Fruit fly (Drosophila melanogaster) whole organism, embryonic: ENCODE data around the gene CG32440.
A peak's percentile ranks its signal among the peaks of the same experiment; 100 is the strongest.

ENCODE experiments used
- ATbp ChIP-seq: fragments of 200-800 bp; sonication (Bioruptor generic); optimal IDR thresholded peaks from 2 replicates; lab custom pipeline; 2017; ENCODE audit warnings: missing biosample characterization, mild to moderate bottlenecking, missing genetic modification characterization, missing genetic modification reagents
- BEAF-32 ChIP-seq: fragments of 200-800 bp; sonication (Bioruptor generic); optimal IDR thresholded peaks from 3 replicates; lab custom pipeline; 2017; ENCODE audit warnings: missing biosample characterization, missing genetic modification characterization, mild to moderate bottlenecking, moderate library complexity, missing genetic modification reagents
- Bgb ChIP-seq: fragments of 200-800 bp; sonication (Bioruptor generic); IDR thresholded peaks from 2 replicates; pipeline ENCODE4 v1.3.6; 2022; ENCODE audit warnings: missing biosample characterization, missing genetic modification characterization; ENCODE audit not compliant: partially characterized antibody
- CG10267 ChIP-seq: fragments of 200-800 bp; sonication (Bioruptor generic); optimal IDR thresholded peaks from 2 replicates; lab custom pipeline; 2018; ENCODE audit warnings: missing biosample characterization, mild to moderate bottlenecking, missing genetic modification characterization, moderate library complexity
- CG10274 ChIP-seq: fragments of 200-800 bp; sonication (Bioruptor generic); optimal IDR thresholded peaks from 3 replicates; lab custom pipeline; 2017; ENCODE audit warnings: missing biosample characterization, mild to moderate bottlenecking, missing genetic modification characterization
- CG10959 ChIP-seq: fragments of 200-800 bp; sonication (Bioruptor generic); IDR thresholded peaks from 2 replicates; pipeline ENCODE4 v1.3.6; 2022; ENCODE audit warnings: missing biosample characterization, missing genetic modification characterization
- CG11504 ChIP-seq: fragments of 200-800 bp; sonication (Bioruptor generic); optimal IDR thresholded peaks from 3 replicates; lab custom pipeline; 2019; ENCODE audit warnings: missing biosample characterization, mild to moderate bottlenecking, missing genetic modification characterization, moderate library complexity
- CG13296 ChIP-seq: fragments of 200-800 bp; sonication (Bioruptor generic); optimal IDR thresholded peaks from 3 replicates; lab custom pipeline; 2018; ENCODE audit warnings: missing biosample characterization, mild to moderate bottlenecking, missing genetic modification characterization
- CG13894 ChIP-seq: fragments of 200-800 bp; sonication (Bioruptor generic); optimal IDR thresholded peaks from 3 replicates; lab custom pipeline; 2018; ENCODE audit warnings: missing biosample characterization, mild to moderate bottlenecking, missing genetic modification characterization, moderate library complexity
- CG15514 ChIP-seq: fragments of 200-800 bp; sonication (Bioruptor generic); optimal IDR thresholded peaks from 3 replicates; lab custom pipeline; 2017; ENCODE audit warnings: missing biosample characterization, missing genetic modification characterization, mild to moderate bottlenecking, moderate library complexity, missing genetic modification reagents
- CG16815 ChIP-seq: fragments of 200-800 bp; sonication (Bioruptor generic); optimal IDR thresholded peaks from 3 replicates; lab custom pipeline; 2017; ENCODE audit warnings: missing biosample characterization, mild to moderate bottlenecking, missing genetic modification characterization
- CG17912 ChIP-seq: fragments of 200-800 bp; sonication (Bioruptor generic); optimal IDR thresholded peaks from 2 replicates; lab custom pipeline; 2018; ENCODE audit warnings: missing biosample characterization, mild to moderate bottlenecking, missing genetic modification characterization
- CG18011 ChIP-seq: fragments of 200-800 bp; sonication (Bioruptor generic); optimal IDR thresholded peaks from 2 replicates; lab custom pipeline; 2017; ENCODE audit warnings: missing biosample characterization, missing genetic modification characterization, mild to moderate bottlenecking, moderate library complexity, missing genotype
- CG18476 ChIP-seq: fragments of 200-800 bp; sonication (Bioruptor generic); optimal IDR thresholded peaks from 2 replicates; lab custom pipeline; 2016; ENCODE audit warnings: missing biosample characterization, mild to moderate bottlenecking, missing genetic modification characterization
- CG18764 ChIP-seq: fragments of 200-800 bp; sonication (Bioruptor generic); optimal IDR thresholded peaks from 3 replicates; lab custom pipeline; 2016; ENCODE audit warnings: missing biosample characterization, missing genetic modification characterization
- CG4404 ChIP-seq: fragments of 200-800 bp; sonication (Bioruptor generic); IDR thresholded peaks from 2 replicates; pipeline ENCODE4 v1.3.6; 2022; ENCODE audit warnings: missing biosample characterization, missing genetic modification characterization
- CG5180 ChIP-seq: fragments of 200-800 bp; sonication (Bioruptor generic); optimal IDR thresholded peaks from 3 replicates; lab custom pipeline; 2017; ENCODE audit warnings: missing biosample characterization, missing genetic modification characterization, mild to moderate bottlenecking, moderate library complexity, missing genetic modification reagents
- CG5953 ChIP-seq: fragments of 200-800 bp; sonication (Bioruptor generic); IDR thresholded peaks from 2 replicates; pipeline ENCODE4 v1.3.6; 2022; ENCODE audit warnings: missing biosample characterization, missing genetic modification characterization
- CG6654 ChIP-seq: fragments of 200-800 bp; sonication (Bioruptor generic); optimal IDR thresholded peaks from 2 replicates; lab custom pipeline; 2017; ENCODE audit warnings: missing biosample characterization, mild to moderate bottlenecking, missing genetic modification characterization
- CG6813 ChIP-seq: fragments of 200-800 bp; sonication (Bioruptor generic); optimal IDR thresholded peaks from 2 replicates; lab custom pipeline; 2017; ENCODE audit warnings: missing biosample characterization, missing genetic modification characterization, mild to moderate bottlenecking, moderate library complexity, missing genetic modification reagents
- CG7556 ChIP-seq: fragments of 200-800 bp; sonication (Bioruptor generic); optimal IDR thresholded peaks from 2 replicates; lab custom pipeline; 2017; ENCODE audit warnings: missing biosample characterization, mild to moderate bottlenecking, missing genetic modification characterization
- CG7928 ChIP-seq: fragments of 200-800 bp; sonication (Bioruptor generic); optimal IDR thresholded peaks from 2 replicates; lab custom pipeline; 2017; ENCODE audit warnings: missing biosample characterization, mild to moderate bottlenecking, missing genetic modification characterization
- CG8944 ChIP-seq: fragments of 200-800 bp; sonication (Bioruptor generic); optimal IDR thresholded peaks from 3 replicates; lab custom pipeline; 2016; ENCODE audit warnings: missing biosample characterization, missing genetic modification characterization
- CTCF ChIP-seq: fragments of 200-800 bp; sonication (Bioruptor generic); optimal IDR thresholded peaks from 2 replicates; lab custom pipeline; 2017; ENCODE audit warnings: missing biosample characterization, mild to moderate bottlenecking, missing genetic modification characterization, moderate library complexity
- E2f2 ChIP-seq: fragments of 200-800 bp; sonication (Bioruptor generic); IDR thresholded peaks from 2 replicates; pipeline ENCODE4 v1.3.6; 2022; ENCODE audit warnings: missing biosample characterization, missing genetic modification characterization
- Eip74EF ChIP-seq, 2 experiments: fragments of 200-800 bp in 1 of 2; fragments of >200 bp in 1 of 2; sonication (Bioruptor generic) in 1 of 2; optimal IDR thresholded peaks; 2 replicates each; lab custom pipeline; 2017 to 2019; ENCODE audit warnings: missing biosample characterization in 2 of 2, missing genetic modification characterization in 2 of 2, mild to moderate bottlenecking in 1 of 2, moderate library complexity in 1 of 2
- HLH3B ChIP-seq: fragments of 200-800 bp; sonication (Bioruptor generic); IDR thresholded peaks from 2 replicates; pipeline ENCODE4 v1.3.6; 2022; ENCODE audit warnings: missing biosample characterization, missing genetic modification characterization
- HLHmδ ChIP-seq: fragments of 200-800 bp; sonication (Bioruptor generic); optimal IDR thresholded peaks from 2 replicates; lab custom pipeline; 2018; ENCODE audit warnings: missing biosample characterization, mild to moderate bottlenecking, missing genetic modification characterization, moderate library complexity
- Hand ChIP-seq: fragments of 200-800 bp; sonication (Bioruptor generic); optimal IDR thresholded peaks from 2 replicates; lab custom pipeline; 2017; ENCODE audit warnings: mild to moderate bottlenecking, missing biosample characterization, missing genetic modification reagents, missing genetic modification characterization
- Hr39 ChIP-seq: fragments of >200 bp; optimal IDR thresholded peaks from 2 replicates; lab custom pipeline; 2017
- Nf-YB ChIP-seq: fragments of 200-800 bp; sonication (Bioruptor generic); optimal IDR thresholded peaks from 3 replicates; lab custom pipeline; 2019; ENCODE audit warnings: missing biosample characterization, mild to moderate bottlenecking, missing genetic modification characterization, moderate library complexity
- Six4 ChIP-seq: fragments of 200-800 bp; sonication (Bioruptor generic); optimal IDR thresholded peaks from 2 replicates; lab custom pipeline; 2016; ENCODE audit warnings: missing biosample characterization, missing genetic modification characterization
- abd-A ChIP-seq: fragments of 200-800 bp; sonication (Bioruptor generic); optimal IDR thresholded peaks from 3 replicates; lab custom pipeline; 2019; ENCODE audit warnings: missing biosample characterization, mild to moderate bottlenecking, missing genetic modification characterization, moderate library complexity
- en ChIP-seq: fragments of 200-800 bp; sonication (Bioruptor generic); optimal IDR thresholded peaks from 2 replicates; lab custom pipeline; 2016; ENCODE audit warnings: missing biosample characterization, missing genetic modification characterization
- fd96Cb ChIP-seq: fragments of 200-800 bp; sonication (Bioruptor generic); optimal IDR thresholded peaks from 2 replicates; lab custom pipeline; 2018; ENCODE audit warnings: missing biosample characterization, mild to moderate bottlenecking, missing genetic modification characterization, moderate library complexity
- grn ChIP-seq: fragments of 200-800 bp; sonication (Bioruptor generic); optimal IDR thresholded peaks from 3 replicates; lab custom pipeline; 2017; ENCODE audit warnings: missing biosample characterization, missing genetic modification characterization
- kay ChIP-seq: fragments of 200-800 bp; sonication (Bioruptor generic); optimal IDR thresholded peaks from 2 replicates; lab custom pipeline; 2016; ENCODE audit warnings: missing biosample characterization, missing genetic modification characterization
- lab ChIP-seq: fragments of 200-800 bp; sonication (Bioruptor generic); optimal IDR thresholded peaks from 3 replicates; lab custom pipeline; 2017; ENCODE audit warnings: missing biosample characterization, missing genetic modification characterization, mild to moderate bottlenecking, moderate library complexity, missing genetic modification reagents
- lilli ChIP-seq: fragments of 200-800 bp; sonication (Bioruptor generic); optimal IDR thresholded peaks from 3 replicates; lab custom pipeline; 2016; ENCODE audit warnings: missing biosample characterization, missing genetic modification characterization
- oc ChIP-seq: fragments of 200-800 bp; sonication (Bioruptor generic); optimal IDR thresholded peaks from 2 replicates; lab custom pipeline; 2018; ENCODE audit warnings: missing biosample characterization, mild to moderate bottlenecking, missing genetic modification characterization, moderate library complexity
- org-1 ChIP-seq: fragments of 200-800 bp; sonication (Bioruptor generic); optimal IDR thresholded peaks from 2 replicates; lab custom pipeline; 2017; ENCODE audit warnings: missing biosample characterization, missing genetic modification characterization
- otp ChIP-seq: fragments of 200-800 bp; sonication (Bioruptor generic); IDR thresholded peaks from 3 replicates; pipeline ENCODE4, ENCODE4 v1.3.6; 2022; ENCODE audit warnings: missing biosample characterization, missing genetic modification characterization
- pan ChIP-seq, 4 experiments: fragments of >200 bp in 3 of 4; fragments of 200-800 bp in 1 of 4; sonication (Bioruptor generic) in 1 of 4; optimal IDR thresholded peaks in 3 of 4; IDR thresholded peaks in 1 of 4; 2 replicates each; pipeline versions ENCODE4 v1.3.6 to Lab custom; 2017 to 2022; ENCODE audit warnings: missing biosample characterization in 2 of 4, missing genetic modification characterization in 2 of 4, mixed read lengths in 1 of 4
- peb ChIP-seq: fragments of 200-800 bp; sonication (Bioruptor generic); IDR thresholded peaks from 2 replicates; pipeline ENCODE4 v1.3.6; 2022; ENCODE audit warnings: missing biosample characterization, missing genetic modification characterization
- sd ChIP-seq: fragments of 200-800 bp; sonication (Bioruptor generic); optimal IDR thresholded peaks from 3 replicates; lab custom pipeline; 2018; ENCODE audit warnings: missing biosample characterization, mild to moderate bottlenecking, missing genetic modification characterization, moderate library complexity
- sqz ChIP-seq: fragments of 200-800 bp; sonication (Bioruptor generic); optimal IDR thresholded peaks from 3 replicates; lab custom pipeline; 2018; ENCODE audit warnings: missing biosample characterization, mild to moderate bottlenecking, missing genetic modification characterization
- stc ChIP-seq: fragments of 200-800 bp; sonication (Bioruptor generic); IDR thresholded peaks from 2 replicates; pipeline ENCODE4 v1.3.6; 2022; ENCODE audit warnings: missing biosample characterization, missing genetic modification characterization
- sug ChIP-seq: fragments of 200-800 bp; optimal IDR thresholded peaks from 2 replicates; lab custom pipeline; 2019; ENCODE audit warnings: missing biosample characterization, mild to moderate bottlenecking, missing genetic modification characterization, moderate library complexity
- twi ChIP-seq: fragments of 200-800 bp; optimal IDR thresholded peaks from 2 replicates; lab custom pipeline; 2019; ENCODE audit warnings: missing biosample characterization, mild to moderate bottlenecking, missing genetic modification characterization, moderate library complexity
- unpg ChIP-seq: fragments of 200-800 bp; sonication (Bioruptor generic); optimal IDR thresholded peaks from 3 replicates; lab custom pipeline; 2018; ENCODE audit warnings: missing biosample characterization, mild to moderate bottlenecking, missing genetic modification characterization, moderate library complexity
- zen ChIP-seq: fragments of 200-800 bp; sonication (Bioruptor generic); optimal IDR thresholded peaks from 3 replicates; lab custom pipeline; 2018; ENCODE audit warnings: missing biosample characterization, mild to moderate bottlenecking, missing genetic modification characterization, moderate library complexity

The CG32440 gene

dm6 chr3L:21382158-21382610 is 22.2 kb downstream of the CG32440 start, which contains the start of gene rgn (continued):
- TF ChIP-seq CG10959 (GFP tag; lab: Robert Waterston, UW) (no peak), ATbp (GFP tag; lab: Kevin White, UChicago) (peak; percentile 46), sqz (no peak), CG13894 (peak; percentile 40), CG16815 (peak; percentile 54), org-1 (GFP tag; lab: Kevin White, UChicago) (peak; percentile 66), CG18011 (GFP tag; lab: Kevin White, UChicago) (peak; percentile 62), CTCF (GFP tag; lab: Kevin White, UChicago) (peak; percentile 1), grn (GFP tag; lab: Kevin White, UChicago) (no peak), CG8944 (peak; percentile 19), stc (peak; percentile 71), Eip74EF (GFP tag; optimal IDR thresholded peaks at IDR 0.05; lab: Kevin White, UChicago) (peak in 1 of 2 experiments; percentile 36), CG10267 (tag; lab: Kevin White, UChicago) (peak; percentile 48), CG15514 (peak; percentile 56), HLH3B (GFP tag; lab: Robert Waterston, UW) (peak; percentile 47; the same call in 1 of the 2 replicates), zen (no peak), CG5953 (GFP tag; lab: Robert Waterston, UW) (peak; percentile 51; the same call in 1 of the 2 replicates), en (GFP tag; lab: Kevin White, UChicago) (no peak), pan (optimal IDR thresholded peaks at IDR 0.05; lab: Kevin White, UChicago) (no peak), pan (GFP tag; optimal IDR thresholded peaks at IDR 0.05 in 1 of 2, IDR thresholded peaks at IDR 0.05 in 1 of 2) (peak in 1 of 2 experiments; percentile 77), CG6654 (peak; percentile 36), lab (GFP tag; lab: Kevin White, UChicago) (peak; percentile 90), HLHmδ (GFP tag; lab: Kevin White, UChicago) (no peak), CG17912 (GFP tag; lab: Kevin White, UChicago) (no peak), CG6813 (GFP tag; lab: Kevin White, UChicago) (peak; percentile 43), CG7928 (GFP tag; lab: Kevin White, UChicago) (peak; percentile 56), Nf-YB (GFP tag; lab: Kevin White, UChicago) (peak; percentile 56), Hr39 (lab: Kevin White, UChicago) (no peak), Bgb (GFP tag; lab: Robert Waterston, UW) (peak; percentile 62; the same call in 1 of the 2 replicates), twi (tag; lab: Kevin White, UChicago) (no peak), CG10274 (peak; percentile 23)

- no peak for TF ChIP-seq Hand (GFP tag; lab: Kevin White, UChicago)
- no peak for TF ChIP-seq CG13296 (GFP tag; lab: Kevin White, UChicago)
- TF ChIP-seq unpg (GFP tag; lab: Kevin White, UChicago) = peak; percentile 2
- no peak for TF ChIP-seq lilli (GFP tag; lab: Kevin White, UChicago)
- peak; percentile 42 for TF ChIP-seq CG11504 (tag; lab: Kevin White, UChicago)
- TF ChIP-seq CG18476 (GFP tag; lab: Kevin White, UChicago) = no peak
- TF ChIP-seq peb (GFP tag; lab: Robert Waterston, UW) = no peak
- TF ChIP-seq E2f2 = no peak
- no peak for TF ChIP-seq abd-A (tag; lab: Kevin White, UChicago)
- no peak for TF ChIP-seq CG5180 (GFP tag; lab: Kevin White, UChicago)
- TF ChIP-seq Six4 (GFP tag; lab: Kevin White, UChicago) = no peak
- no peak for TF ChIP-seq CG18764 (GFP tag; lab: Kevin White, UChicago)
- TF ChIP-seq CG4404 (GFP tag; lab: Robert Waterston, UW) = no peak
- TF ChIP-seq sd (tag; lab: Kevin White, UChicago) = peak; percentile 58
- peak; percentile 29 for TF ChIP-seq CG7556 (GFP tag; lab: Kevin White, UChicago)
- peak; percentile 16 for TF ChIP-seq sug (tag; lab: Kevin White, UChicago)
- no peak for TF ChIP-seq kay
- TF ChIP-seq BEAF-32 = no peak
- TF ChIP-seq oc (tag; lab: Kevin White, UChicago) = no peak
- TF ChIP-seq fd96Cb = no peak
- TF ChIP-seq otp (GFP tag; lab: Robert Waterston, UW) = no peak
Measured at dm6 chr3L:21383440-21383839, 23.5 kb downstream of the CG32440 start.
